Worm (Caenorhabditis elegans): ENCODE data around the gene F52H3.11.

- TF ChIP-seq cog-1 (tag; optimal IDR thresholded peaks at IDR 0.05) = no peak
- no peak for TF ChIP-seq klf-2 (GFP tag; conservative IDR thresholded peaks at IDR 0.05)
- no peak for TF ChIP-seq T22C8.4 (GFP tag; IDR thresholded peaks at IDR 0.05)
- no peak for TF ChIP-seq ztf-23 (GFP tag; IDR thresholded peaks at IDR 0.05)
- TF ChIP-seq ztf-29 (GFP tag; IDR thresholded peaks at IDR 0.05) = no peak
- no peak for TF ChIP-seq med-1 (GFP tag; optimal IDR thresholded peaks at IDR 0.05; ENCODE audit: insufficient read depth)
- TF ChIP-seq ref-1 (GFP tag; conservative IDR thresholded peaks at IDR 0.05) = no peak
- TF ChIP-seq flt-1 (GFP tag; IDR thresholded peaks at IDR 0.05) = no peak
These were observed 36.4 kb downstream of the F52H3.11 start for ce11 chrII:10008552-10008951.
